Worm (Caenorhabditis elegans) whole organism, L4 larva: Measurements from ENCODE around the gene F07F6.2.

ENCODE experiments used
- aly-2 ChIP-seq: sonication (generic microtip); optimal IDR thresholded peaks from 2 replicates; lab custom pipeline; 2018; ENCODE audit warnings: missing biosample characterization, missing genetic modification characterization
- ceh-28 ChIP-seq: fragments of 150-350 bp; optimal IDR thresholded peaks from 2 replicates; lab custom pipeline; 2014; ENCODE audit warnings: missing biosample characterization, missing genetic modification reagents, missing genetic modification characterization
- egl-27 ChIP-seq: sonication (generic microtip); optimal IDR thresholded peaks from 3 replicates; lab custom pipeline; 2017; ENCODE audit warnings: missing biosample characterization, missing genetic modification reagents, missing genetic modification characterization
- lin-13 ChIP-seq: fragments of 150-350 bp; optimal IDR thresholded peaks from 2 replicates; lab custom pipeline; 2014; ENCODE audit warnings: missing biosample characterization, missing genetic modification reagents, missing genetic modification characterization
- lin-39 ChIP-seq: fragments of 150-350 bp; optimal IDR thresholded peaks from 2 replicates; lab custom pipeline; 2014; ENCODE audit warnings: missing biosample characterization, missing genetic modification reagents, missing genetic modification characterization
- lir-3 ChIP-seq: sonication (generic microtip); optimal IDR thresholded peaks from 2 replicates; lab custom pipeline; 2016; ENCODE audit warnings: mild to moderate bottlenecking, missing genetic modification characterization, missing compliant biosample characterization
- nhr-42 ChIP-seq: fragments of 200-800 bp; sonication (Bioruptor generic); IDR thresholded peaks from 2 replicates; pipeline ENCODE4 v1.3.6; 2022; ENCODE audit warnings: missing genetic modification characterization, missing compliant biosample characterization
- rbr-2 ChIP-seq: sonication (generic microtip); optimal IDR thresholded peaks from 2 replicates; lab custom pipeline; 2016; ENCODE audit warnings: missing genotype, missing genetic modification characterization, missing compliant biosample characterization
- spr-1 ChIP-seq: sonication (generic microtip); optimal IDR thresholded peaks from 2 replicates; lab custom pipeline; 2016; ENCODE audit warnings: mild to moderate bottlenecking, missing genetic modification characterization, missing compliant biosample characterization
- tra-1 ChIP-seq: fragments of 200-800 bp; sonication (Bioruptor generic); IDR thresholded peaks from 2 replicates; pipeline ENCODE4 v1.3.6; 2022; ENCODE audit warnings: missing genetic modification reagents, missing genetic modification characterization, missing compliant biosample characterization
- unc-130 ChIP-seq: sonication (generic microtip); optimal IDR thresholded peaks from 2 replicates; lab custom pipeline; 2016; ENCODE audit warnings: missing genetic modification reagents, missing genetic modification characterization, missing compliant biosample characterization
- vab-7 ChIP-seq: fragments of 200-800 bp; sonication (Bioruptor generic); IDR thresholded peaks from 2 replicates; pipeline ENCODE4 v1.3.6; 2022; ENCODE audit warnings: missing genetic modification reagents, missing genetic modification characterization, missing compliant biosample characterization
- ztf-11 ChIP-seq: fragments of 150-350 bp; optimal IDR thresholded peaks from 2 replicates; lab custom pipeline; 2014; ENCODE audit warnings: missing biosample characterization, missing genetic modification characterization

DNA sequence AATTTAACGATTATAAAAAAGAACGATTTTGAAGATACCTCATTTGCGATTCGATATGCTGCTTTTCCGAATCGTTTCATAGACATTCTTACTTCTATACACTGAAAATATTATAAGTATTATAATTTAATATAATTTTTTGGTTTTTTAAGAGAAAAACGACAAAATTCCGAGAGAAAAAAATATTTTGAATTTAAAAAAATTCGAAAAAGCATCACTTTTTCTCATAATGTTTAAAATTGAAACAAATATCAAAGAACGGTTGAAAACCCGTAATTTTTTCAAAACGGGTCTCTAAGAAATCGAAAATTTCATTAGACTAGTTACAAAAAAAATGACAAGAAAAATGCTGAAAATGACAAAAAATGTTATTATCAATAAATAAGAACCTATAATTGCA is 34.4 kb upstream of the F07F6.2 start, which contains the start of gene pink-1:
- TF ChIP-seq vab-7 (GFP tag; lab: Robert Waterston, UW) (no peak), spr-1 (tag; lab: Kevin White, UChicago) (no peak), ceh-28 (no peak), aly-2 (no peak), lir-3 (tag; lab: Kevin White, UChicago) (no peak), nhr-42 (no peak), rbr-2 (no peak), unc-130 (no peak), ztf-11 (no peak), lin-13 (GFP tag; lab: Kevin White, UChicago) (no peak), egl-27 (tag; lab: Kevin White, UChicago) (no peak), lin-39 (tag; lab: Kevin White, UChicago) (no peak), tra-1 (GFP tag; lab: Robert Waterston, UW) (no peak)
